Fruit fly (Drosophila melanogaster) Kc167 (cell line): ENCODE results near the gene CG45071.

Experiments
- Myc ChIP-seq: fragments of >200 bp; optimal IDR thresholded peaks from 2 replicates; lab custom pipeline; 2017; ENCODE audit warnings: missing external identifiers
- h ChIP-seq: fragments of >200 bp; optimal IDR thresholded peaks from 3 replicates; lab custom pipeline; 2018; ENCODE audit warnings: missing external identifiers
- psq ChIP-seq: fragments of >200 bp; optimal IDR thresholded peaks from 2 replicates; lab custom pipeline; 2017; ENCODE audit warnings: missing external identifiers

DNA sequence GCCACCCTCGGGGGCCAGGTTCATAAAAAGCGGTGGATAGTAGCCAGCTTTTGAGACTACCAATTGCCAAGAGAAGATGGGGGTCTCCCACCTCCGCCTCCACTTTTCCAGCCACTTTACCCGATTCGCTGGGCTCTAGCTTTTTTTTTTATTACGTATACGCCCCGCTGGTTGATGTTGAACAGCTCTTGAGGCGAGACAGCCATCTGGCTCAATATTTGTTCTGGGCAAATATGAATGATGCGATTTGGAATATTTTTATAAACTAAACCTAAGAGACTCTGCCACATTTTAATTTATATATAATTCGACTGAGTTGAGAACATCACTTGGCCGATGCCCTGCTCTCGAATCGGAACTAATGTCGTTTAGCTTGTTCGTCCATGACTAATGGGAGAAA lies 44.3 kb downstream of the CG45071 start:
- TF ChIP-seq Myc (lab: Kevin White, UChicago) (no peak), h (no peak), psq (lab: Kevin White, UChicago) (no peak)
